Fruit fly (Drosophila melanogaster): ENCODE measurements around the gene CG2187.

- TF ChIP-seq Pif1B (GFP tag; optimal IDR thresholded peaks at IDR 0.05) = no peak
- TF ChIP-seq CG10348 (GFP tag; IDR thresholded peaks at IDR 0.05) = no peak
- TF ChIP-seq CG8301 (tag; optimal IDR thresholded peaks at IDR 0.05) = no peak
- no peak for TF ChIP-seq rn (GFP tag; IDR thresholded peaks at IDR 0.05)
- TF ChIP-seq EcR (GFP tag; optimal IDR thresholded peaks at IDR 0.05) = no peak
- no peak for TF ChIP-seq CG8159 (tag; optimal IDR thresholded peaks at IDR 0.05)
- TF ChIP-seq CG4496 (GFP tag; IDR thresholded peaks at IDR 0.05) = no peak
- TF ChIP-seq CG13204 (GFP tag; optimal IDR thresholded peaks at IDR 0.05) = no peak
- TF ChIP-seq CG32121 (GFP tag; IDR thresholded peaks at IDR 0.05) = no peak
Measured at dm6 chr3R:31747429-31748048, 10.9 kb downstream of the CG2187 start, which contains the start of the genes nero and CG1910.
